Worm (Caenorhabditis elegans): ENCODE measurements around the gene unc-5.

DNA sequence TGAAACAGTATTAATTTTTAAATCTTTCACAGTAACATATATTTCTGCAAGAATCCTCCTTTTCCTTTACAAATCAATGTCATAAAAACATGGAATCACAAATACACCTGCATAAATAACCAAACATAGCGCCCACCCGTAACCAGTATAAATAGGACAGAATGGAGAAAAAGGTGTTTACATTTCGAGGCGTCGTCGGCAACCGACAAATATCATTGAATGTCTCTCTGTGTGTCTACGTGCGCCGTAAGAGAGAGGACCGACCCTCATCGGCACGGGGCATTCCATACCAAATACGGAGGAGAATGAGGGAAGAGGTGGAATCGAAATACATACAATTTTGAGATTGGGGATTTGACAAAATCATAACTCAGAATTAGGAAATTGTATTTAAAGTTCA, 37.0 kb upstream of the unc-5 start:
- TF ChIP-seq flt-1 (GFP tag; IDR thresholded peaks at IDR 0.05), result no peak
- TF ChIP-seq T22C8.4 (GFP tag; IDR thresholded peaks at IDR 0.05), result no peak
- no peak for TF ChIP-seq tab-1 (GFP tag; IDR thresholded peaks at IDR 0.05)
- no peak for TF ChIP-seq med-1 (GFP tag; optimal IDR thresholded peaks at IDR 0.05; ENCODE audit: insufficient read depth)
- TF ChIP-seq ztf-23 (GFP tag; IDR thresholded peaks at IDR 0.05), result peak; percentile 9; the same call in 1 of the 2 replicates
- no peak for TF ChIP-seq ref-1 (GFP tag; conservative IDR thresholded peaks at IDR 0.05)
- TF ChIP-seq klf-2 (GFP tag; conservative IDR thresholded peaks at IDR 0.05), result no peak
- TF ChIP-seq ztf-29 (GFP tag; IDR thresholded peaks at IDR 0.05), result no peak

Data from whole organism, midembryonic.